Worm (Caenorhabditis elegans) whole organism, L1 larva: ENCODE results near the gene wrt-2.

Experiments
- C34B4.2 ChIP-seq: sonication (generic microtip); optimal IDR thresholded peaks from 2 replicates; lab custom pipeline; 2017; ENCODE audit warnings: mild to moderate bottlenecking, missing genetic modification characterization, missing compliant biosample characterization
- aha-1 ChIP-seq: fragments of 150-350 bp; optimal IDR thresholded peaks from 2 replicates; lab custom pipeline; 2014; ENCODE audit warnings: missing biosample characterization, missing genetic modification characterization
- alr-1 ChIP-seq: fragments of 200-800 bp; sonication (Bioruptor generic); optimal IDR thresholded peaks from 2 replicates; lab custom pipeline; 2018; ENCODE audit warnings: borderline replicate concordance, mild to moderate bottlenecking, missing genetic modification characterization, missing compliant biosample characterization
- aly-2 ChIP-seq: fragments of 150-350 bp; optimal IDR thresholded peaks from 2 replicates; lab custom pipeline; 2014; ENCODE audit warnings: missing biosample characterization, missing genetic modification characterization
- blmp-1 ChIP-seq: fragments of 150-350 bp; optimal IDR thresholded peaks from 2 replicates; lab custom pipeline; 2014; ENCODE audit warnings: missing biosample characterization, missing genetic modification characterization
- ceh-8 ChIP-seq: fragments of 200-800 bp; sonication (Bioruptor generic); optimal IDR thresholded peaks from 2 replicates; lab custom pipeline; 2018; ENCODE audit warnings: mild to moderate bottlenecking, missing genetic modification characterization, moderate library complexity, missing compliant biosample characterization
- ceh-82 ChIP-seq, 3 experiments: fragments of 150-350 bp in 1 of 3; sonication (generic microtip) in 2 of 3; optimal IDR thresholded peaks; 2 replicates each; lab custom pipeline; 2014 to 2017; ENCODE audit warnings: missing biosample characterization in 3 of 3, missing genetic modification characterization in 3 of 3
- ceh-88 ChIP-seq: fragments of 200-800 bp; sonication (Bioruptor generic); IDR thresholded peaks from 2 replicates; pipeline ENCODE4 v1.3.6; 2022; ENCODE audit warnings: missing genetic modification characterization, missing compliant biosample characterization
- ces-1 ChIP-seq: fragments of 150-350 bp; optimal IDR thresholded peaks from 2 replicates; lab custom pipeline; 2014; ENCODE audit warnings: missing biosample characterization, missing genetic modification reagents, missing genetic modification characterization
- dpl-1 ChIP-seq, 3 experiments: fragments of 150-350 bp in 2 of 3; sonication (generic microtip) in 1 of 3; optimal IDR thresholded peaks; 2 replicates each; lab custom pipeline; 2014 to 2017; ENCODE audit warnings: missing biosample characterization in 3 of 3, missing genetic modification characterization in 3 of 3, missing genetic modification reagents in 3 of 3
- dsc-1 ChIP-seq: sonication (generic microtip); optimal IDR thresholded peaks from 2 replicates; lab custom pipeline; 2016; ENCODE audit warnings: mild to moderate bottlenecking, missing genetic modification characterization, missing compliant biosample characterization
- efl-3 ChIP-seq: fragments of 200-800 bp; sonication (Bioruptor generic); optimal IDR thresholded peaks from 2 replicates; lab custom pipeline; 2018; ENCODE audit warnings: mild to moderate bottlenecking, missing genetic modification characterization, missing compliant biosample characterization
- egl-13 ChIP-seq: sonication (generic microtip); optimal IDR thresholded peaks from 2 replicates; lab custom pipeline; 2016; ENCODE audit warnings: missing genotype, missing genetic modification reagents, missing genetic modification characterization, missing compliant biosample characterization
- elt-2 ChIP-seq: sonication (generic microtip); optimal IDR thresholded peaks from 2 replicates; lab custom pipeline; 2016; ENCODE audit warnings: missing genetic modification characterization, mild to moderate bottlenecking, inconsistent platforms, missing compliant biosample characterization, missing genetic modification reagents
- elt-3 ChIP-seq, 6 experiments: fragments of 150-350 bp in 1 of 6; sonication (generic microtip); optimal IDR thresholded peaks; 2 replicates each; lab custom pipeline; 2017 to 2018; ENCODE audit warnings: missing biosample characterization in 6 of 6, missing genetic modification characterization in 6 of 6, inconsistent platforms in 1 of 6
- fkh-10 ChIP-seq: sonication (generic microtip); optimal IDR thresholded peaks from 2 replicates; lab custom pipeline; 2017; ENCODE audit warnings: missing biosample characterization, missing genetic modification reagents, missing genetic modification characterization
- fkh-4 ChIP-seq: sonication (generic microtip); optimal IDR thresholded peaks from 2 replicates; lab custom pipeline; 2016; ENCODE audit warnings: missing compliant biosample characterization, missing genetic modification characterization, borderline replicate concordance
- fkh-8 ChIP-seq: sonication (generic microtip); optimal IDR thresholded peaks from 2 replicates; lab custom pipeline; 2016; ENCODE audit warnings: mild to moderate bottlenecking, missing genetic modification characterization, missing compliant biosample characterization
- fos-1 ChIP-seq: fragments of 150-350 bp; optimal IDR thresholded peaks from 2 replicates; lab custom pipeline; 2014; ENCODE audit warnings: missing biosample characterization, missing genetic modification characterization
- grh-1 ChIP-seq: fragments of 200-800 bp; sonication (Bioruptor generic); IDR thresholded peaks from 2 replicates; pipeline ENCODE4 v1.3.6; 2022; ENCODE audit warnings: missing genetic modification reagents, missing genetic modification characterization, missing compliant biosample characterization
- hlh-4 ChIP-seq: sonication (generic microtip); optimal IDR thresholded peaks from 2 replicates; lab custom pipeline; 2016; ENCODE audit warnings: mild to moderate bottlenecking, missing genetic modification characterization, missing compliant biosample characterization
- hpl-2 ChIP-seq: fragments of 150-350 bp; optimal IDR thresholded peaks from 2 replicates; lab custom pipeline; 2014; ENCODE audit warnings: missing biosample characterization, missing genetic modification reagents, missing genetic modification characterization
- irx-1 ChIP-seq: sonication (generic microtip); optimal IDR thresholded peaks from 2 replicates; lab custom pipeline; 2016; ENCODE audit warnings: missing genetic modification characterization, missing compliant biosample characterization
- lin-13 ChIP-seq: fragments of 150-350 bp; optimal IDR thresholded peaks from 2 replicates; lab custom pipeline; 2014; ENCODE audit warnings: missing biosample characterization, missing genetic modification reagents, missing genetic modification characterization
- lin-15B ChIP-seq: fragments of 150-350 bp; sonication (generic microtip); optimal IDR thresholded peaks from 3 replicates; lab custom pipeline; 2014; ENCODE audit warnings: missing biosample characterization, missing genetic modification characterization
- lin-39 ChIP-seq: fragments of 150-350 bp; optimal IDR thresholded peaks from 2 replicates; lab custom pipeline; 2014; ENCODE audit warnings: missing biosample characterization, missing genetic modification reagents, missing genetic modification characterization
- lir-3 ChIP-seq: sonication (generic microtip); optimal IDR thresholded peaks from 2 replicates; lab custom pipeline; 2016; ENCODE audit warnings: mild to moderate bottlenecking, missing genetic modification characterization, moderate library complexity, missing compliant biosample characterization; ENCODE audit not compliant: poor library complexity
- lsy-2 ChIP-seq, 2 experiments: fragments of 150-350 bp; optimal IDR thresholded peaks; 2 replicates each; lab custom pipeline; 2014; ENCODE audit warnings: missing biosample characterization in 2 of 2, missing genetic modification characterization in 2 of 2
- mab-9 ChIP-seq: fragments of 200-800 bp; sonication (Bioruptor generic); IDR thresholded peaks from 2 replicates; pipeline ENCODE4 v1.3.6; 2022; ENCODE audit warnings: missing genetic modification reagents, missing genetic modification characterization, missing compliant biosample characterization
- mef-2 ChIP-seq: fragments of 150-350 bp; optimal IDR thresholded peaks from 2 replicates; lab custom pipeline; 2014; ENCODE audit warnings: missing biosample characterization, missing genetic modification characterization
- nhr-20 ChIP-seq: sonication (generic microtip); optimal IDR thresholded peaks from 2 replicates; lab custom pipeline; 2016; ENCODE audit warnings: mild to moderate bottlenecking, missing genetic modification characterization, missing compliant biosample characterization
- nhr-237 ChIP-seq: fragments of 150-350 bp; optimal IDR thresholded peaks from 2 replicates; lab custom pipeline; 2014; ENCODE audit warnings: missing biosample characterization, missing genetic modification characterization
- nhr-28 ChIP-seq: fragments of 150-350 bp; optimal IDR thresholded peaks from 2 replicates; lab custom pipeline; 2014; ENCODE audit warnings: missing biosample characterization, missing genetic modification characterization
- nhr-71 ChIP-seq: sonication (generic microtip); optimal IDR thresholded peaks from 2 replicates; lab custom pipeline; 2016; ENCODE audit warnings: mild to moderate bottlenecking, missing genetic modification characterization, moderate library complexity, missing compliant biosample characterization
- nhr-76 ChIP-seq: sonication (generic microtip); optimal IDR thresholded peaks from 2 replicates; lab custom pipeline; 2017; ENCODE audit warnings: missing biosample characterization, missing genetic modification characterization
- nhr-77 ChIP-seq: fragments of 150-350 bp; optimal IDR thresholded peaks from 2 replicates; lab custom pipeline; 2014; ENCODE audit warnings: missing biosample characterization, missing genetic modification characterization
- nhr-90 ChIP-seq: sonication (generic microtip); optimal IDR thresholded peaks from 2 replicates; lab custom pipeline; 2016; ENCODE audit warnings: mild to moderate bottlenecking, missing genetic modification characterization, missing compliant biosample characterization; ENCODE audit not compliant: poor library complexity
- pqm-1 ChIP-seq: sonication (generic microtip); optimal IDR thresholded peaks from 3 replicates; lab custom pipeline; 2017; ENCODE audit warnings: missing biosample characterization, missing genetic modification characterization
- rnt-1 ChIP-seq: sonication (generic microtip); optimal IDR thresholded peaks from 2 replicates; lab custom pipeline; 2016; ENCODE audit warnings: mild to moderate bottlenecking, missing genetic modification characterization, moderate library complexity, missing compliant biosample characterization
- sox-4 ChIP-seq: sonication (generic microtip); optimal IDR thresholded peaks from 2 replicates; lab custom pipeline; 2016; ENCODE audit warnings: missing genetic modification characterization, missing compliant biosample characterization
- sptf-1 ChIP-seq: fragments of 150-350 bp; optimal IDR thresholded peaks from 2 replicates; lab custom pipeline; 2014; ENCODE audit warnings: missing biosample characterization, missing genetic modification characterization
- sup-37 ChIP-seq: fragments of 200-800 bp; sonication (Bioruptor generic); optimal IDR thresholded peaks from 2 replicates; lab custom pipeline; 2018; ENCODE audit warnings: mild to moderate bottlenecking, missing genetic modification characterization, missing compliant biosample characterization
- swsn-7 ChIP-seq: sonication (generic microtip); optimal IDR thresholded peaks from 2 replicates; lab custom pipeline; 2016; ENCODE audit warnings: missing genetic modification characterization, missing compliant biosample characterization
- tbx-2 ChIP-seq: sonication (generic microtip); optimal IDR thresholded peaks from 2 replicates; lab custom pipeline; 2016; ENCODE audit warnings: missing genetic modification characterization, missing compliant biosample characterization
- tlp-1 ChIP-seq: fragments of 150-350 bp; optimal IDR thresholded peaks from 2 replicates; lab custom pipeline; 2014; ENCODE audit warnings: missing biosample characterization, missing genetic modification characterization
- unc-98 ChIP-seq: fragments of 200-800 bp; sonication (Bioruptor generic); IDR thresholded peaks from 2 replicates; pipeline ENCODE4 v1.3.6; 2022; ENCODE audit warnings: missing genetic modification characterization, missing compliant biosample characterization
- vab-15 ChIP-seq: sonication (generic microtip); optimal IDR thresholded peaks from 2 replicates; lab custom pipeline; 2017; ENCODE audit warnings: missing genotype, mild to moderate bottlenecking, missing genetic modification characterization, missing compliant biosample characterization
- zip-4 ChIP-seq: fragments of 200-800 bp; sonication (Bioruptor generic); optimal IDR thresholded peaks from 2 replicates; lab custom pipeline; 2018; ENCODE audit warnings: mild to moderate bottlenecking, missing genetic modification characterization, moderate library complexity, missing compliant biosample characterization
- ztf-11 ChIP-seq, 2 experiments: sonication (generic microtip); optimal IDR thresholded peaks; 2 replicates each; lab custom pipeline; 2016 to 2017; ENCODE audit warnings: missing genetic modification characterization in 2 of 2, missing biosample characterization in 1 of 2, missing compliant biosample characterization in 1 of 2

Gene wrt-2

ce11 chrX:3108603-3109002, 14.5 kb upstream of the wrt-2 start (continued):
- TF ChIP-seq lir-3 (peak; percentile 55), swsn-7 (peak; percentile 5), nhr-237 (tag; lab: Kevin White, UChicago) (no peak), pqm-1 (tag; lab: Kevin White, UChicago) (no peak), blmp-1 (tag; lab: Kevin White, UChicago) (no peak), nhr-77 (tag; lab: Kevin White, UChicago) (no peak), nhr-28 (no peak), ces-1 (GFP tag; lab: Kevin White, UChicago) (no peak), sox-4 (no peak), nhr-71 (tag; lab: Kevin White, UChicago) (peak; percentile 81), egl-13 (tag; lab: Kevin White, UChicago) (no peak), hpl-2 (GFP tag; lab: Kevin White, UChicago) (no peak), mef-2 (tag; lab: Kevin White, UChicago) (no peak), dpl-1 (GFP tag; optimal IDR thresholded peaks at IDR 0.05; lab: Kevin White, UChicago) (no peak)

- TF ChIP-seq aly-2: no peak
- TF ChIP-seq mef-2 (tag; lab: Kevin White, UChicago): peak; percentile 1
- no peak for TF ChIP-seq alr-1 (tag; lab: Kevin White, UChicago)
- no peak for TF ChIP-seq nhr-76 (tag; lab: Kevin White, UChicago)
- TF ChIP-seq lir-3: peak; percentile 36
- peak; percentile 81 for TF ChIP-seq nhr-71 (tag; lab: Kevin White, UChicago)
- TF ChIP-seq rnt-1 (tag; lab: Kevin White, UChicago): peak; percentile 79
- TF ChIP-seq ztf-11 (tag; optimal IDR thresholded peaks at IDR 0.05; lab: Kevin White, UChicago): peak in 1 of 2 experiments; percentile 11
- no peak for TF ChIP-seq ceh-88 (GFP tag; lab: Robert Waterston, UW)
- peak; percentile 17 for TF ChIP-seq fkh-8 (tag; lab: Kevin White, UChicago)
- peak; percentile 63 to 74 for TF ChIP-seq lsy-2 (tag; optimal IDR thresholded peaks at IDR 0.05; lab: Kevin White, UChicago)
- no peak for TF ChIP-seq tlp-1
- no peak for TF ChIP-seq ces-1 (GFP tag; lab: Kevin White, UChicago)
- TF ChIP-seq ceh-8 (GFP tag; lab: Kevin White, UChicago): no peak
- TF ChIP-seq dpl-1 (GFP tag; optimal IDR thresholded peaks at IDR 0.05; lab: Kevin White, UChicago): peak; percentile 78 to 88 (median 82)
- no peak for TF ChIP-seq nhr-28
- no peak for TF ChIP-seq fkh-4 (tag; lab: Kevin White, UChicago)
- TF ChIP-seq dsc-1 (tag; lab: Kevin White, UChicago): peak; percentile 55
- peak; percentile 24 for TF ChIP-seq lin-39 (tag; lab: Kevin White, UChicago)
- no peak for TF ChIP-seq hpl-2 (GFP tag; lab: Kevin White, UChicago)
- no peak for TF ChIP-seq grh-1 (GFP tag; lab: Robert Waterston, UW)
- TF ChIP-seq nhr-20 (tag; lab: Kevin White, UChicago): peak; percentile 71
- no peak for TF ChIP-seq zip-4 (GFP tag; lab: Kevin White, UChicago)
- TF ChIP-seq irx-1 (tag; lab: Kevin White, UChicago): no peak
- no peak for TF ChIP-seq unc-98 (GFP tag; lab: Robert Waterston, UW)
- peak; percentile 69 for TF ChIP-seq nhr-90
- TF ChIP-seq lin-15B (tag; lab: Kevin White, UChicago): peak; percentile 51
- no peak for TF ChIP-seq sup-37 (GFP tag; lab: Kevin White, UChicago)
- TF ChIP-seq vab-15 (tag; lab: Kevin White, UChicago): no peak
- peak; percentile 41 for TF ChIP-seq fos-1
- TF ChIP-seq mab-9 (GFP tag; lab: Robert Waterston, UW): no peak
- TF ChIP-seq ceh-82 (tag; optimal IDR thresholded peaks at IDR 0.05; lab: Kevin White, UChicago): peak in 2 of 3 experiments; percentile 25 to 52
- no peak for TF ChIP-seq hlh-4
- peak; percentile 82 for TF ChIP-seq blmp-1 (tag; lab: Kevin White, UChicago)
- TF ChIP-seq tbx-2: peak; percentile 72
- peak; percentile 5 for TF ChIP-seq egl-13 (tag; lab: Kevin White, UChicago)
- peak; percentile 69 for TF ChIP-seq lin-13 (GFP tag; lab: Kevin White, UChicago)
- no peak for TF ChIP-seq aha-1 (tag; lab: Kevin White, UChicago)
- peak in 1 of 6 experiments; percentile 28 for TF ChIP-seq elt-3 (tag; optimal IDR thresholded peaks at IDR 0.05; lab: Kevin White, UChicago)
- no peak for TF ChIP-seq sptf-1 (tag; lab: Kevin White, UChicago)
- TF ChIP-seq fkh-10: no peak
- TF ChIP-seq C34B4.2 (tag; lab: Kevin White, UChicago): no peak
- peak; percentile 40 for TF ChIP-seq elt-2 (tag; lab: Kevin White, UChicago)
- no peak for TF ChIP-seq nhr-237 (tag; lab: Kevin White, UChicago)
- TF ChIP-seq efl-3 (GFP tag; lab: Kevin White, UChicago): no peak
Measured at ce11 chrX:3106137-3106536, 12.0 kb upstream of the wrt-2 start, which contains the start of gene K10B3.5. Gene K10B3.5, minus strand, starts transcription at chrX:3106479.
